Fruit fly (Drosophila melanogaster): Measurements from ENCODE around the gene VhaM9.7-b.

DNA sequence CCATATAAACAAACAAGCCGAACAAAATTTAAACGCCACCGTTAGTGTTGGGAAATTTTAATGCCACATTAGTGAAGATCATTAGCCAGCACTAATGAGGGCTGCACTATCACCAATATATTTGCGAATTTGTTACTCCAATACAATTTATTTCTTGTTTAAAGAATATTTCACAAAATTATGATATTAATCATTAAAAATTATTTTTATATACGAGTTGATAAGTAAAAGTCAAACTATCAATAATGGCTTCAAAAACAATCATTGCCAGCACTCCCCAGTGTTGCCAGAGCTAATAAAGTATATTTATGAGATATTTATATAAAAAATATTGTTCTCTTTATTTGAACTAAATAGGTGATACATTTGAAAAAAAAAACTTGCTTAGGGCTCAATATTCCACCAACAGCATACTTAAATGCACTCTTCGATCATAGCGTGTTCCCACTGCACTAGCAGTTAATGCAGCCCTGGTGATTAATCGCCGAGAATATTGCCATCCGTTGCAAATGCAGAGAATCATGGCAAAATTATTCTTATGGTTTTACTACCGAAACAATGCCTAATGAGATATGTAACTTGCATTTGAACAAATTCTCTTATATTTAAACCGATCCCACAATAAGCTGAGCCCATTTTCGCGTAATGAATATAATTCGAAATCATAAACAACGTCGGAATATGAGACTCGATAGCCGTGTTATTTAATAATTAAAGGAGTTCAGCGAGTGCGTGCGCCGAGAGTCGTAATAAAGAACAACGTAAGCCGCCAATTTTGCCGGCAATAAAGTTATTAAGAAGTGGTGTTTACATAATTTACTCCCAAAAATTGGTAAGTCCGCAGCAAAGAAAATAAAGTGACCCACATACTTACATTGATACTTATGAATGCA lies 23.6 kb upstream of the VhaM9.7-b start, which contains the start of the genes SAK and Cdk12:
- TF ChIP-seq insv (optimal IDR thresholded peaks at IDR 0.05) (no peak), psq (optimal IDR thresholded peaks at IDR 0.05) (no peak)

Data from Kc167 (cell line).